Worm (Caenorhabditis elegans) whole organism, L3 larva: ENCODE data around the gene ttbk-6.

ENCODE experiments used
- daf-12 ChIP-seq: fragments of 150-350 bp; optimal IDR thresholded peaks from 2 replicates; lab custom pipeline; 2014; ENCODE audit warnings: missing biosample characterization, missing genetic modification reagents, missing genetic modification characterization
- egl-27 ChIP-seq: sonication (generic microtip); optimal IDR thresholded peaks from 4 replicates; lab custom pipeline; 2017; ENCODE audit warnings: missing biosample characterization, missing genetic modification reagents, missing genetic modification characterization
- fkh-10 ChIP-seq: sonication (generic microtip); optimal IDR thresholded peaks from 2 replicates; lab custom pipeline; 2017; ENCODE audit warnings: missing biosample characterization, missing genetic modification reagents, missing genetic modification characterization
- fos-1 ChIP-seq: fragments of 150-350 bp; optimal IDR thresholded peaks from 2 replicates; lab custom pipeline; 2014; ENCODE audit warnings: missing biosample characterization, missing genetic modification characterization
- jun-1 ChIP-seq: fragments of 150-350 bp; optimal IDR thresholded peaks from 2 replicates; lab custom pipeline; 2014; ENCODE audit warnings: missing biosample characterization, missing genetic modification reagents, missing genetic modification characterization
- lin-15B ChIP-seq: fragments of 150-350 bp; optimal IDR thresholded peaks from 2 replicates; lab custom pipeline; 2014; ENCODE audit warnings: missing biosample characterization, missing genetic modification characterization
- nhr-12 ChIP-seq: fragments of 150-350 bp; optimal IDR thresholded peaks from 2 replicates; lab custom pipeline; 2014; ENCODE audit warnings: missing biosample characterization, missing genetic modification characterization
- nhr-23 ChIP-seq: fragments of 150-350 bp; optimal IDR thresholded peaks from 2 replicates; lab custom pipeline; 2014; ENCODE audit warnings: missing biosample characterization, missing genetic modification reagents, missing genetic modification characterization
- nhr-28 ChIP-seq: fragments of 150-350 bp; optimal IDR thresholded peaks from 2 replicates; lab custom pipeline; 2014; ENCODE audit warnings: missing biosample characterization, missing genetic modification characterization
- nhr-76 ChIP-seq: fragments of 150-350 bp; sonication (generic microtip); optimal IDR thresholded peaks from 5 replicates; lab custom pipeline; 2014; ENCODE audit warnings: missing biosample characterization, missing genetic modification characterization
- nhr-77 ChIP-seq: fragments of 150-350 bp; optimal IDR thresholded peaks from 2 replicates; lab custom pipeline; 2014; ENCODE audit warnings: missing biosample characterization, missing genetic modification characterization
- ztf-11 ChIP-seq: fragments of 150-350 bp; optimal IDR thresholded peaks from 2 replicates; lab custom pipeline; 2014; ENCODE audit warnings: missing biosample characterization, missing genetic modification characterization

ce11 chrIII:5085529-5085928 is 11.0 kb downstream of the ttbk-6 start, which contains the start of gene cah-1:
- TF ChIP-seq lin-15B (peak; percentile 68), jun-1 (tag; lab: Kevin White, UChicago) (no peak), nhr-12 (tag; lab: Kevin White, UChicago) (no peak), fos-1 (no peak), nhr-77 (tag; lab: Kevin White, UChicago) (no peak), nhr-23 (tag; lab: Kevin White, UChicago) (no peak), nhr-28 (tag; lab: Kevin White, UChicago) (no peak), daf-12 (tag; lab: Kevin White, UChicago) (no peak), egl-27 (tag; lab: Kevin White, UChicago) (no peak), ztf-11 (tag; lab: Kevin White, UChicago) (no peak), nhr-76 (no peak), fkh-10 (GFP tag; lab: Kevin White, UChicago) (no peak)
